Fruit fly (Drosophila melanogaster) whole organism, adult: ENCODE data around the gene CG2224.

Experiments
- CG11617 ChIP-seq: fragments of 200-800 bp; sonication (Bioruptor generic); optimal IDR thresholded peaks from 2 replicates; lab custom pipeline; 2017; ENCODE audit warnings: mild to moderate bottlenecking, missing biosample characterization, missing genetic modification reagents, missing genetic modification characterization
- CG12768 ChIP-seq: fragments of 200-800 bp; sonication (Bioruptor generic); optimal IDR thresholded peaks from 2 replicates; lab custom pipeline; 2017; ENCODE audit warnings: missing biosample characterization, missing genetic modification characterization, mild to moderate bottlenecking, moderate library complexity, missing genetic modification reagents
- CG33017 ChIP-seq: fragments of 200-800 bp; sonication (Bioruptor generic); optimal IDR thresholded peaks from 2 replicates; lab custom pipeline; 2018; ENCODE audit warnings: missing biosample characterization, mild to moderate bottlenecking, missing genetic modification characterization, moderate library complexity
- CG7101 ChIP-seq: fragments of 200-800 bp; sonication (Bioruptor generic); optimal IDR thresholded peaks from 2 replicates; lab custom pipeline; 2018; ENCODE audit warnings: missing biosample characterization, mild to moderate bottlenecking, missing genetic modification characterization, moderate library complexity
- cic ChIP-seq: fragments of 200-800 bp; sonication (Bioruptor generic); optimal IDR thresholded peaks from 2 replicates; lab custom pipeline; 2017; ENCODE audit warnings: missing biosample characterization, mild to moderate bottlenecking, missing genetic modification characterization, moderate library complexity
- ovo ChIP-seq: fragments of 200-800 bp; sonication (Bioruptor generic); optimal IDR thresholded peaks from 2 replicates; lab custom pipeline; 2016; ENCODE audit warnings: missing biosample characterization, missing genetic modification characterization

- TF ChIP-seq CG7101 (no peak), CG11617 (GFP tag; lab: Kevin White, UChicago) (no peak), ovo (GFP tag; lab: Kevin White, UChicago) (no peak), CG33017 (tag; lab: Kevin White, UChicago) (no peak), CG12768 (GFP tag; lab: Kevin White, UChicago) (no peak), cic (GFP tag; lab: Kevin White, UChicago) (no peak)
These were observed 45.3 kb downstream of the CG2224 start for dm6 chr3R:30413795-30414194.
